Worm (Caenorhabditis elegans) whole organism, young adult: ENCODE measurements around the gene ced-2.

ENCODE experiments used
- B0261.1 ChIP-seq: sonication (generic microtip); optimal IDR thresholded peaks from 2 replicates; lab custom pipeline; 2016; ENCODE audit warnings: mild to moderate bottlenecking, missing genetic modification characterization, moderate library complexity, missing compliant biosample characterization
- F10E7.11 ChIP-seq: sonication (generic microtip); optimal IDR thresholded peaks from 2 replicates; lab custom pipeline; 2017; ENCODE audit warnings: mild to moderate bottlenecking, missing genetic modification characterization, moderate library complexity, missing compliant biosample characterization
- bed-1 ChIP-seq: fragments of 200-800 bp; sonication (Bioruptor generic); IDR thresholded peaks from 2 replicates; pipeline ENCODE4 v1.3.6; 2022; ENCODE audit warnings: missing genetic modification reagents, missing genetic modification characterization, missing compliant biosample characterization
- ceh-58 ChIP-seq: fragments of 200-800 bp; sonication (Bioruptor generic); IDR thresholded peaks from 2 replicates; pipeline ENCODE4 v1.3.6; 2022; ENCODE audit warnings: missing genetic modification characterization, missing compliant biosample characterization
- dpff-1 ChIP-seq: sonication (generic microtip); optimal IDR thresholded peaks from 2 replicates; lab custom pipeline; 2017; ENCODE audit warnings: mild to moderate bottlenecking, missing genetic modification characterization, missing compliant biosample characterization
- dpl-1 ChIP-seq: fragments of 150-350 bp; optimal IDR thresholded peaks from 2 replicates; lab custom pipeline; 2014; ENCODE audit warnings: missing biosample characterization, missing genetic modification reagents, missing genetic modification characterization
- hmg-1.2 ChIP-seq: fragments of 200-800 bp; sonication (Bioruptor generic); IDR thresholded peaks from 2 replicates; pipeline ENCODE4 v1.3.6; 2022; ENCODE audit warnings: missing genetic modification reagents, missing genetic modification characterization, missing compliant biosample characterization
- lin-54 ChIP-seq: fragments of 200-800 bp; sonication (Bioruptor generic); optimal IDR thresholded peaks from 2 replicates; lab custom pipeline; 2018; ENCODE audit warnings: mild to moderate bottlenecking, missing genetic modification characterization, missing compliant biosample characterization
- nhr-80 ChIP-seq: sonication (generic microtip); optimal IDR thresholded peaks from 2 replicates; lab custom pipeline; 2016; ENCODE audit warnings: missing genetic modification characterization, missing compliant biosample characterization
- sea-2 ChIP-seq: fragments of 200-800 bp; sonication (Bioruptor generic); IDR thresholded peaks from 2 replicates; pipeline ENCODE4 v1.3.6; 2022; ENCODE audit warnings: missing genetic modification characterization, missing compliant biosample characterization
- snpc-4 ChIP-seq, 5 experiments: fragments of 150-350 bp in 1 of 5; sonication (generic microtip) in 4 of 5; optimal IDR thresholded peaks; 2 replicates each; lab custom pipeline; 2014 to 2018; ENCODE audit warnings: missing genetic modification characterization in 5 of 5, missing biosample characterization in 3 of 5, antibody characterized with exemption in 2 of 5, mild to moderate bottlenecking in 2 of 5, missing compliant biosample characterization in 2 of 5, missing genotype in 2 of 5, moderate library complexity in 2 of 5, missing genetic modification reagents in 1 of 5
- unc-62 ChIP-seq: fragments of 150-350 bp; optimal IDR thresholded peaks from 2 replicates; lab custom pipeline; 2014; ENCODE audit warnings: missing biosample characterization, missing genetic modification reagents, missing genetic modification characterization
- zfh-2 ChIP-seq: fragments of 200-800 bp; sonication (Bioruptor generic); conservative IDR thresholded peaks from 2 replicates; pipeline ENCODE4 v1.3.6; 2022; ENCODE audit warnings: missing genetic modification reagents, missing genetic modification characterization, missing compliant biosample characterization

ce11 chrIV:1628281-1628680 is 31.2 kb downstream of the ced-2 start:
- TF ChIP-seq bed-1 (GFP tag; lab: Robert Waterston, UW) (no peak), ceh-58 (GFP tag; lab: Robert Waterston, UW) (no peak), F10E7.11 (tag; lab: Kevin White, UChicago) (no peak), nhr-80 (tag; lab: Kevin White, UChicago) (no peak), lin-54 (no peak), hmg-1.2 (GFP tag; lab: Robert Waterston, UW) (no peak), unc-62 (GFP tag; lab: Kevin White, UChicago) (no peak), snpc-4 (GFP tag; optimal IDR thresholded peaks at IDR 0.05; lab: Kevin White, UChicago) (no peak), snpc-4 (tag; optimal IDR thresholded peaks at IDR 0.05; lab: Kevin White, UChicago) (no peak), dpff-1 (tag; lab: Kevin White, UChicago) (no peak), dpl-1 (GFP tag; lab: Kevin White, UChicago) (no peak), sea-2 (GFP tag; lab: Robert Waterston, UW) (no peak), B0261.1 (no peak), zfh-2 (GFP tag; lab: Robert Waterston, UW) (no peak)
